Worm (Caenorhabditis elegans) whole organism, L4 larva: ENCODE measurements around the gene C28D4.8.
"Not testable (repeated sequence)": the region's sequence is repeated elsewhere in the genome, so short reads cannot be mapped to it uniquely, and the experiment has no call there.

Experiments used
- F44E2.7 ChIP-seq: fragments of 200-800 bp; sonication (Bioruptor generic); IDR thresholded peaks from 2 replicates; pipeline ENCODE4 v2.1.2; 2022; ENCODE audit warnings: missing genetic modification characterization, missing compliant biosample characterization
- R02D3.7 ChIP-seq: fragments of 150-350 bp; sonication (generic microtip); optimal IDR thresholded peaks from 3 replicates; lab custom pipeline; 2014; ENCODE audit warnings: missing biosample characterization, missing genetic modification characterization
- Y105C5A.15 ChIP-seq: fragments of 200-800 bp; sonication (Bioruptor generic); IDR thresholded peaks from 2 replicates; pipeline ENCODE4 v1.3.6; 2022; ENCODE audit warnings: missing genetic modification characterization, missing compliant biosample characterization
- ZK546.5 ChIP-seq, 2 experiments: sonication (generic microtip); optimal IDR thresholded peaks; 2 replicates each; lab custom pipeline; 2017; ENCODE audit warnings: missing biosample characterization in 2 of 2, missing genetic modification characterization in 2 of 2
- aly-2 ChIP-seq: sonication (generic microtip); optimal IDR thresholded peaks from 2 replicates; lab custom pipeline; 2018; ENCODE audit warnings: missing biosample characterization, missing genetic modification characterization
- attf-4 ChIP-seq: sonication (generic microtip); optimal IDR thresholded peaks from 3 replicates; lab custom pipeline; 2017; ENCODE audit warnings: missing biosample characterization, missing genetic modification characterization
- ceh-20 ChIP-seq: fragments of 200-800 bp; sonication (Bioruptor generic); IDR thresholded peaks from 2 replicates; pipeline ENCODE4 v1.3.6; 2022; ENCODE audit warnings: missing genetic modification reagents, missing genetic modification characterization, missing compliant biosample characterization
- ceh-32 ChIP-seq: sonication (generic microtip); optimal IDR thresholded peaks from 2 replicates; lab custom pipeline; 2016; ENCODE audit warnings: mild to moderate bottlenecking, missing genetic modification characterization, missing compliant biosample characterization; ENCODE audit not compliant: poor library complexity
- cey-2 ChIP-seq: sonication (generic microtip); optimal IDR thresholded peaks from 3 replicates; lab custom pipeline; 2017; ENCODE audit warnings: missing genetic modification characterization, mild to moderate bottlenecking, missing compliant biosample characterization, antibody characterized with exemption, borderline replicate concordance; ENCODE audit not compliant: insufficient read depth
- daf-12 ChIP-seq: fragments of 150-350 bp; optimal IDR thresholded peaks from 2 replicates; lab custom pipeline; 2014; ENCODE audit warnings: missing biosample characterization, missing genetic modification reagents, missing genetic modification characterization
- daf-19 ChIP-seq: fragments of 200-800 bp; sonication (Bioruptor generic); conservative IDR thresholded peaks from 2 replicates; pipeline ENCODE4 v1.3.6; 2022; ENCODE audit warnings: missing genetic modification characterization, missing compliant biosample characterization
- duxl-1 ChIP-seq: sonication (generic microtip); optimal IDR thresholded peaks from 2 replicates; lab custom pipeline; 2016; ENCODE audit warnings: mild to moderate bottlenecking, missing genetic modification characterization, moderate library complexity, missing compliant biosample characterization; ENCODE audit not compliant: poor library complexity
- fos-1 ChIP-seq: fragments of 150-350 bp; optimal IDR thresholded peaks from 2 replicates; lab custom pipeline; 2014; ENCODE audit warnings: missing biosample characterization, missing genetic modification characterization
- gei-8 ChIP-seq: fragments of 200-800 bp; sonication (Bioruptor generic); optimal IDR thresholded peaks from 2 replicates; lab custom pipeline; 2018; ENCODE audit warnings: mild to moderate bottlenecking, missing genetic modification characterization, missing compliant biosample characterization
- hlh-11 ChIP-seq: fragments of 200-800 bp; sonication (Bioruptor generic); optimal IDR thresholded peaks from 2 replicates; lab custom pipeline; 2018; ENCODE audit warnings: mild to moderate bottlenecking, missing genetic modification characterization, missing compliant biosample characterization
- jun-1 ChIP-seq: fragments of 150-350 bp; optimal IDR thresholded peaks from 2 replicates; lab custom pipeline; 2014; ENCODE audit warnings: missing biosample characterization, missing genetic modification reagents, missing genetic modification characterization
- lin-1 ChIP-seq: fragments of 200-800 bp; sonication (Bioruptor generic); IDR thresholded peaks from 2 replicates; pipeline ENCODE4 v1.3.6; 2022; ENCODE audit warnings: missing genetic modification reagents, missing genetic modification characterization, missing compliant biosample characterization
- lin-29 ChIP-seq: fragments of 200-800 bp; sonication (Bioruptor generic); IDR thresholded peaks from 2 replicates; pipeline ENCODE4 v1.3.6; 2022; ENCODE audit warnings: missing genetic modification reagents, missing genetic modification characterization, missing compliant biosample characterization
- lin-38 ChIP-seq: fragments of 200-800 bp; sonication (Bioruptor generic); IDR thresholded peaks from 2 replicates; pipeline ENCODE4 v1.3.6; 2022; ENCODE audit warnings: missing genetic modification reagents, missing genetic modification characterization, missing compliant biosample characterization
- lir-3 ChIP-seq: sonication (generic microtip); optimal IDR thresholded peaks from 2 replicates; lab custom pipeline; 2016; ENCODE audit warnings: mild to moderate bottlenecking, missing genetic modification characterization, missing compliant biosample characterization
- mes-2 ChIP-seq: sonication (generic microtip); optimal IDR thresholded peaks from 2 replicates; lab custom pipeline; 2016; ENCODE audit warnings: missing genotype, mild to moderate bottlenecking, missing genetic modification characterization, missing compliant biosample characterization; ENCODE audit not compliant: poor library complexity, severe bottlenecking
- nhr-10 ChIP-seq: fragments of 150-350 bp; optimal IDR thresholded peaks from 2 replicates; lab custom pipeline; 2014; ENCODE audit warnings: missing biosample characterization, missing genetic modification characterization
- nhr-11 ChIP-seq: fragments of 150-350 bp; optimal IDR thresholded peaks from 2 replicates; lab custom pipeline; 2014; ENCODE audit warnings: missing biosample characterization, missing genetic modification characterization
- nhr-237 ChIP-seq: sonication (generic microtip); optimal IDR thresholded peaks from 2 replicates; lab custom pipeline; 2017; ENCODE audit warnings: missing biosample characterization, missing genetic modification characterization
- nhr-25 ChIP-seq: sonication (generic microtip); optimal IDR thresholded peaks from 2 replicates; lab custom pipeline; 2017; ENCODE audit warnings: missing genetic modification characterization, mild to moderate bottlenecking, missing compliant biosample characterization, antibody characterized with exemption, moderate library complexity, borderline replicate concordance; ENCODE audit not compliant: insufficient read depth
- nhr-28 ChIP-seq: fragments of 150-350 bp; optimal IDR thresholded peaks from 2 replicates; lab custom pipeline; 2014; ENCODE audit warnings: missing biosample characterization, missing genetic modification characterization
- nhr-41 ChIP-seq: fragments of 200-800 bp; sonication (Bioruptor generic); IDR thresholded peaks from 2 replicates; pipeline ENCODE4 v1.3.6; 2022; ENCODE audit warnings: missing genetic modification reagents, missing genetic modification characterization, missing compliant biosample characterization
- nhr-42 ChIP-seq: fragments of 200-800 bp; sonication (Bioruptor generic); IDR thresholded peaks from 2 replicates; pipeline ENCODE4 v1.3.6; 2022; ENCODE audit warnings: missing genetic modification characterization, missing compliant biosample characterization
- nhr-6 ChIP-seq: fragments of 150-350 bp; optimal IDR thresholded peaks from 2 replicates; lab custom pipeline; 2014; ENCODE audit warnings: missing biosample characterization, missing genetic modification characterization
- nhr-76 ChIP-seq: fragments of 150-350 bp; optimal IDR thresholded peaks from 2 replicates; lab custom pipeline; 2014; ENCODE audit warnings: missing biosample characterization, missing genetic modification characterization
- nhr-77 ChIP-seq: fragments of 150-350 bp; optimal IDR thresholded peaks from 2 replicates; lab custom pipeline; 2014; ENCODE audit warnings: missing biosample characterization, missing genetic modification characterization
- php-3 ChIP-seq: fragments of 200-800 bp; sonication (Bioruptor generic); IDR thresholded peaks from 2 replicates; pipeline ENCODE4 v1.3.6; 2022; ENCODE audit warnings: missing genetic modification reagents, missing genetic modification characterization, missing compliant biosample characterization
- sdz-12 ChIP-seq: fragments of 200-800 bp; sonication (Bioruptor generic); optimal IDR thresholded peaks from 2 replicates; lab custom pipeline; 2018; ENCODE audit warnings: mild to moderate bottlenecking, missing genetic modification characterization, missing compliant biosample characterization
- set-16 ChIP-seq: fragments of 200-800 bp; sonication (Bioruptor generic); IDR thresholded peaks from 2 replicates; pipeline ENCODE4 v1.3.6; 2022; ENCODE audit warnings: missing genetic modification reagents, missing genetic modification characterization, missing compliant biosample characterization
- skn-1 ChIP-seq: fragments of 150-350 bp; optimal IDR thresholded peaks from 2 replicates; lab custom pipeline; 2014; ENCODE audit warnings: missing biosample characterization, missing genetic modification characterization
- spr-1 ChIP-seq: sonication (generic microtip); optimal IDR thresholded peaks from 2 replicates; lab custom pipeline; 2016; ENCODE audit warnings: mild to moderate bottlenecking, missing genetic modification characterization, missing compliant biosample characterization
- spr-3 ChIP-seq: fragments of 200-800 bp; sonication (Bioruptor generic); optimal IDR thresholded peaks from 2 replicates; lab custom pipeline; 2018; ENCODE audit warnings: mild to moderate bottlenecking, missing genetic modification characterization, missing compliant biosample characterization
- unc-130 ChIP-seq: sonication (generic microtip); optimal IDR thresholded peaks from 2 replicates; lab custom pipeline; 2016; ENCODE audit warnings: missing genetic modification reagents, missing genetic modification characterization, missing compliant biosample characterization
- unc-39 ChIP-seq: sonication (generic microtip); optimal IDR thresholded peaks from 2 replicates; lab custom pipeline; 2017; ENCODE audit warnings: missing biosample characterization, missing genetic modification characterization
- vab-7 ChIP-seq: fragments of 200-800 bp; sonication (Bioruptor generic); IDR thresholded peaks from 2 replicates; pipeline ENCODE4 v1.3.6; 2022; ENCODE audit warnings: missing genetic modification reagents, missing genetic modification characterization, missing compliant biosample characterization
- zfp-2 ChIP-seq: sonication (generic microtip); optimal IDR thresholded peaks from 2 replicates; lab custom pipeline; 2016; ENCODE audit warnings: mild to moderate bottlenecking, missing genetic modification characterization, missing compliant biosample characterization
- zip-11 ChIP-seq: fragments of 200-800 bp; sonication (Bioruptor generic); IDR thresholded peaks from 2 replicates; pipeline ENCODE4 v1.3.6; 2022; ENCODE audit warnings: missing genetic modification characterization, missing compliant biosample characterization

The C28D4.8 gene

ce11 chrIV:9772096-9772720 is 24.0 kb upstream of the C28D4.8 start, which contains the start of gene cav-1:
TSS of gene cav-1 (plus strand) at chrIV:9772510.
- TF ChIP-seq nhr-77 (tag; lab: Kevin White, UChicago) (no peak), hlh-11 (tag; lab: Kevin White, UChicago) (no peak), nhr-76 (no peak), php-3 (GFP tag; lab: Robert Waterston, UW) (no peak), fos-1 (tag; lab: Kevin White, UChicago) (no peak), daf-12 (tag; lab: Kevin White, UChicago) (no peak), cey-2 (tag; lab: Kevin White, UChicago) (no peak), ceh-32 (no peak), F44E2.7 (GFP tag; lab: Robert Waterston, UW) (no peak), nhr-11 (tag; lab: Kevin White, UChicago) (no peak), unc-39 (tag; lab: Kevin White, UChicago) (no peak), sdz-12 (GFP tag; lab: Kevin White, UChicago) (no peak), lin-38 (GFP tag; lab: Robert Waterston, UW) (no peak), mes-2 (tag; lab: Kevin White, UChicago) (no peak), ceh-20 (GFP tag; lab: Robert Waterston, UW) (no peak), spr-3 (GFP tag; lab: Kevin White, UChicago) (no peak), Y105C5A.15 (GFP tag; lab: Robert Waterston, UW) (no peak)
- TF ChIP-seq, all 104 proteins: peak for 0

- no peak for TF ChIP-seq attf-4
- TF ChIP-seq duxl-1 (tag; lab: Kevin White, UChicago), result no peak
- no peak for TF ChIP-seq aly-2 (tag; lab: Kevin White, UChicago)
- no peak for TF ChIP-seq daf-12 (tag; lab: Kevin White, UChicago)
- no peak for TF ChIP-seq gei-8 (GFP tag; lab: Kevin White, UChicago)
- TF ChIP-seq lir-3 (tag; lab: Kevin White, UChicago), result no peak
Measured at ce11 chrIV:9770798-9771197, 22.6 kb upstream of the C28D4.8 start.

- TF ChIP-seq jun-1 (tag; lab: Kevin White, UChicago); nhr-28 (tag; lab: Kevin White, UChicago); skn-1: not testable (repeated sequence)
Measured at ce11 chrIV:9769746-9770145, 21.5 kb upstream of the C28D4.8 start, which contains the start of gene msp-78. TSS of gene msp-78 (plus strand) at chrIV:9770046.

- TF ChIP-seq zip-11 (GFP tag; lab: Robert Waterston, UW); spr-1 (tag; lab: Kevin White, UChicago); hlh-11 (tag; lab: Kevin White, UChicago): not testable (repeated sequence)
Measured at ce11 chrIV:9767054-9767453, 18.8 kb upstream of the C28D4.8 start, which contains the start of gene msp-79. TSS of gene msp-79 (minus strand) at chrIV:9767154.

ce11 chrIV:9766250-9766649 is 18.0 kb upstream of the C28D4.8 start, which contains the start of gene ssp-36:
TSS of gene ssp-36 (minus strand) at chrIV:9766350.
- TF ChIP-seq nhr-10 (tag; lab: Kevin White, UChicago), result no peak
- TF ChIP-seq unc-39 (tag; lab: Kevin White, UChicago), result no peak
- TF ChIP-seq ZK546.5 (tag; optimal IDR thresholded peaks at IDR 0.05; lab: Kevin White, UChicago), result no peak
- TF ChIP-seq nhr-25 (tag; lab: Kevin White, UChicago), result no peak
- no peak for TF ChIP-seq lin-1 (GFP tag; lab: Robert Waterston, UW)
- TF ChIP-seq daf-19, result no peak
- no peak for TF ChIP-seq nhr-237 (tag; lab: Kevin White, UChicago)
- TF ChIP-seq nhr-42 (GFP tag; lab: Robert Waterston, UW), result no peak
- TF ChIP-seq vab-7, result no peak
- TF ChIP-seq nhr-41 (GFP tag; lab: Robert Waterston, UW), result no peak
- TF ChIP-seq zfp-2 (tag; lab: Kevin White, UChicago), result no peak
- TF ChIP-seq R02D3.7 (tag; lab: Kevin White, UChicago), result no peak
- TF ChIP-seq unc-130 (GFP tag; lab: Kevin White, UChicago), result no peak
- TF ChIP-seq nhr-77 (tag; lab: Kevin White, UChicago), result no peak
- TF ChIP-seq php-3 (GFP tag; lab: Robert Waterston, UW), result no peak
- TF ChIP-seq nhr-6 (tag; lab: Kevin White, UChicago), result no peak
- no peak for TF ChIP-seq F44E2.7 (GFP tag; lab: Robert Waterston, UW)
- no peak for TF ChIP-seq set-16 (GFP tag; lab: Robert Waterston, UW)
- TF ChIP-seq mes-2 (tag; lab: Kevin White, UChicago), result no peak
- TF ChIP-seq lin-29 (GFP tag; lab: Robert Waterston, UW), result no peak
